Worm (Caenorhabditis elegans): ENCODE data around the gene flp-11.

ce11 chrX:4662964-4663684, 14.8 kb downstream of the flp-11 start:
- TF ChIP-seq nhr-11 (tag; optimal IDR thresholded peaks at IDR 0.05) (no peak), nhr-12 (tag; optimal IDR thresholded peaks at IDR 0.05) (no peak), dmd-4 (tag; optimal IDR thresholded peaks at IDR 0.05) (no peak)

All from whole organism, L2 larva.